Fruit fly (Drosophila melanogaster): ENCODE data around the gene Cip4.

Gene Cip4

dm6 chr3L:4393642-4394041 lies 29.7 kb upstream of the Cip4 start (continued):
- TF ChIP-seq Eip75B (GFP tag; optimal IDR thresholded peaks at IDR 0.05) = no peak
- TF ChIP-seq CG16779 (tag; optimal IDR thresholded peaks at IDR 0.05) = no peak
- TF ChIP-seq OdsH (GFP tag; optimal IDR thresholded peaks at IDR 0.05) = peak; percentile 19
- no peak for TF ChIP-seq dsx (GFP tag; optimal IDR thresholded peaks at IDR 0.05; ENCODE audit: poor library complexity, severe bottlenecking)
- TF ChIP-seq net (GFP tag; optimal IDR thresholded peaks at IDR 0.05) = no peak
- no peak for TF ChIP-seq CG1621 (tag; optimal IDR thresholded peaks at IDR 0.05)
- no peak for TF ChIP-seq Eip78C (GFP tag)
- TF ChIP-seq vri (GFP tag; optimal IDR thresholded peaks at IDR 0.05) = no peak
- no peak for TF ChIP-seq ss (GFP tag; optimal IDR thresholded peaks at IDR 0.05)
- no peak for TF ChIP-seq CG31627 (GFP tag; optimal IDR thresholded peaks at IDR 0.05)
- TF ChIP-seq CG7368 (GFP tag; optimal IDR thresholded peaks at IDR 0.05) = no peak
- TF ChIP-seq Hr38 (GFP tag; optimal IDR thresholded peaks at IDR 0.05) = no peak
- TF ChIP-seq svp (GFP tag) = no peak
- no peak for TF ChIP-seq CG4318 (GFP tag; optimal IDR thresholded peaks at IDR 0.05)
- TF ChIP-seq dac (GFP tag; optimal IDR thresholded peaks at IDR 0.05) = no peak
- no peak for TF ChIP-seq CG8119 (GFP tag; IDR thresholded peaks at IDR 0.05)

dm6 chr3L:4392851-4393250 lies 28.9 kb upstream of the Cip4 start:
- TF ChIP-seq esn (GFP tag; optimal IDR thresholded peaks at IDR 0.05) (no peak), CG32006 (GFP tag; optimal IDR thresholded peaks at IDR 0.05) (peak; percentile 60), Gug (GFP tag; IDR thresholded peaks at IDR 0.05) (peak; percentile 65; the same call in 1 of the 2 replicates), CG4318 (GFP tag; optimal IDR thresholded peaks at IDR 0.05) (peak; percentile 15), Smox (GFP tag; optimal IDR thresholded peaks at IDR 0.05) (no peak), net (GFP tag; optimal IDR thresholded peaks at IDR 0.05) (peak; percentile 18), Hr4 (GFP tag; optimal IDR thresholded peaks at IDR 0.05) (peak; percentile 70), achi (GFP tag; optimal IDR thresholded peaks at IDR 0.05) (peak; percentile 23), Sox14 (GFP tag; optimal IDR thresholded peaks at IDR 0.05) (no peak), fd85E (GFP tag; optimal IDR thresholded peaks at IDR 0.05) (no peak), salr (GFP tag; optimal IDR thresholded peaks at IDR 0.05) (no peak), CG3919 (GFP tag; optimal IDR thresholded peaks at IDR 0.05) (peak; percentile 34), CG6163 (GFP tag; IDR thresholded peaks at IDR 0.05) (peak; percentile 73), dac (GFP tag; optimal IDR thresholded peaks at IDR 0.05) (peak; percentile 37), acj6 (GFP tag; optimal IDR thresholded peaks at IDR 0.05) (no peak), Eip78C (GFP tag) (peak; percentile 68), CG34406 (GFP tag; optimal IDR thresholded peaks at IDR 0.05) (no peak), CG15336 (GFP tag; IDR thresholded peaks at IDR 0.05) (peak; percentile 80), CG6276 (GFP tag; optimal IDR thresholded peaks at IDR 0.05) (peak; percentile 78), CG11294 (GFP tag; IDR thresholded peaks at IDR 0.05) (peak; percentile 63; the same call in 1 of the 2 replicates), pdm3 (GFP tag; optimal IDR thresholded peaks at IDR 0.05) (peak; percentile 48), OdsH (GFP tag; optimal IDR thresholded peaks at IDR 0.05) (peak; percentile 6), CG8119 (GFP tag; IDR thresholded peaks at IDR 0.05) (peak; percentile 68), CG8319 (GFP tag; optimal IDR thresholded peaks at IDR 0.05) (no peak), CG11762 (GFP tag; optimal IDR thresholded peaks at IDR 0.05; ENCODE audit: insufficient read depth) (peak; percentile 1), fd59A (GFP tag; optimal IDR thresholded peaks at IDR 0.05) (no peak), eg (GFP tag; IDR thresholded peaks at IDR 0.05) (peak; percentile 89)

- peak; percentile 54 for TF ChIP-seq topi (GFP tag; optimal IDR thresholded peaks at IDR 0.05)
- no peak for TF ChIP-seq CG16779 (tag; optimal IDR thresholded peaks at IDR 0.05)
- TF ChIP-seq pdm3 (GFP tag; optimal IDR thresholded peaks at IDR 0.05) = no peak
- TF ChIP-seq lz (GFP tag; optimal IDR thresholded peaks at IDR 0.05) = peak; percentile 16
- TF ChIP-seq Eip78C (GFP tag) = peak; percentile 62
- TF ChIP-seq CG34406 (GFP tag; optimal IDR thresholded peaks at IDR 0.05) = no peak
- TF ChIP-seq Blimp-1 (GFP tag; optimal IDR thresholded peaks at IDR 0.05) = no peak
- TF ChIP-seq CG11902 (GFP tag; optimal IDR thresholded peaks at IDR 0.05) = no peak
- no peak for TF ChIP-seq acj6 (GFP tag; optimal IDR thresholded peaks at IDR 0.05)
- no peak for TF ChIP-seq CG6163 (GFP tag; IDR thresholded peaks at IDR 0.05)
- no peak for TF ChIP-seq fkh (GFP tag; optimal IDR thresholded peaks at IDR 0.05)
- no peak for TF ChIP-seq dac (GFP tag; optimal IDR thresholded peaks at IDR 0.05)
- peak; percentile 72 for TF ChIP-seq svp (GFP tag)
- no peak for TF ChIP-seq CG9139 (GFP tag; optimal IDR thresholded peaks at IDR 0.05)
- no peak for TF ChIP-seq CG6808 (GFP tag; optimal IDR thresholded peaks at IDR 0.05)
- no peak for TF ChIP-seq CG32006 (GFP tag; optimal IDR thresholded peaks at IDR 0.05)
- TF ChIP-seq Smox (GFP tag; optimal IDR thresholded peaks at IDR 0.05) = peak; percentile 30
- TF ChIP-seq CG31627 (GFP tag; optimal IDR thresholded peaks at IDR 0.05) = peak; percentile 47
- TF ChIP-seq CG8319 (GFP tag; optimal IDR thresholded peaks at IDR 0.05) = no peak
- peak; percentile 39 for TF ChIP-seq CG3919 (GFP tag; optimal IDR thresholded peaks at IDR 0.05)
- TF ChIP-seq Eip75B (GFP tag; optimal IDR thresholded peaks at IDR 0.05) = no peak
- TF ChIP-seq Ets21C (GFP tag; optimal IDR thresholded peaks at IDR 0.05) = no peak
- TF ChIP-seq CG15336 (GFP tag; IDR thresholded peaks at IDR 0.05) = peak; percentile 50; the same call in 1 of the 2 replicates
- peak; percentile 37 for TF ChIP-seq cyc (GFP tag; optimal IDR thresholded peaks at IDR 0.05)
- TF ChIP-seq CG4318 (GFP tag; optimal IDR thresholded peaks at IDR 0.05) = no peak
- no peak for TF ChIP-seq Hr38 (GFP tag; optimal IDR thresholded peaks at IDR 0.05)
- TF ChIP-seq CG11762 (GFP tag; optimal IDR thresholded peaks at IDR 0.05; ENCODE audit: insufficient read depth) = no peak
Observed at dm6 chr3L:4389104-4389503, 25.2 kb upstream of the Cip4 start.

Measured in whole organism, prepupa.